Fruit fly (Drosophila melanogaster) whole organism, adult: ENCODE results near the gene CG32982.

Experiments used
- CG11617 ChIP-seq: fragments of 200-800 bp; sonication (Bioruptor generic); optimal IDR thresholded peaks from 2 replicates; lab custom pipeline; 2017; ENCODE audit warnings: mild to moderate bottlenecking, missing biosample characterization, missing genetic modification reagents, missing genetic modification characterization
- CG12768 ChIP-seq: fragments of 200-800 bp; sonication (Bioruptor generic); optimal IDR thresholded peaks from 2 replicates; lab custom pipeline; 2017; ENCODE audit warnings: missing biosample characterization, missing genetic modification characterization, mild to moderate bottlenecking, moderate library complexity, missing genetic modification reagents
- CG14711 ChIP-seq: fragments of 200-800 bp; sonication (Bioruptor generic); optimal IDR thresholded peaks from 2 replicates; lab custom pipeline; 2018; ENCODE audit warnings: missing biosample characterization, mild to moderate bottlenecking, missing genetic modification characterization, moderate library complexity
- CG1620 ChIP-seq: fragments of 200-800 bp; sonication (Bioruptor generic); optimal IDR thresholded peaks from 2 replicates; lab custom pipeline; 2016; ENCODE audit warnings: missing biosample characterization, missing genetic modification characterization
- CG33017 ChIP-seq: fragments of 200-800 bp; sonication (Bioruptor generic); optimal IDR thresholded peaks from 2 replicates; lab custom pipeline; 2018; ENCODE audit warnings: missing biosample characterization, mild to moderate bottlenecking, missing genetic modification characterization, moderate library complexity
- CG5204 ChIP-seq: fragments of 200-800 bp; sonication (Bioruptor generic); optimal IDR thresholded peaks from 2 replicates; lab custom pipeline; 2016; ENCODE audit warnings: missing biosample characterization, missing genetic modification characterization
- CG7045 ChIP-seq: fragments of 200-800 bp; sonication (Bioruptor generic); optimal IDR thresholded peaks from 2 replicates; lab custom pipeline; 2017; ENCODE audit warnings: missing biosample characterization, mild to moderate bottlenecking, missing genetic modification characterization
- CG7101 ChIP-seq: fragments of 200-800 bp; sonication (Bioruptor generic); optimal IDR thresholded peaks from 2 replicates; lab custom pipeline; 2018; ENCODE audit warnings: missing biosample characterization, mild to moderate bottlenecking, missing genetic modification characterization, moderate library complexity
- Clk ChIP-seq: fragments of 200-800 bp; sonication (Bioruptor generic); optimal IDR thresholded peaks from 2 replicates; lab custom pipeline; 2017; ENCODE audit warnings: missing biosample characterization, missing genetic modification characterization
- Crg-1 ChIP-seq: fragments of 200-800 bp; sonication (Bioruptor generic); optimal IDR thresholded peaks from 2 replicates; lab custom pipeline; 2016; ENCODE audit warnings: missing biosample characterization, missing genetic modification characterization
- Hr96 ChIP-seq: fragments of 200-800 bp; sonication (Bioruptor generic); optimal IDR thresholded peaks from 2 replicates; lab custom pipeline; 2016; ENCODE audit warnings: missing biosample characterization, missing genetic modification characterization
- Mnt ChIP-seq: fragments of 200-800 bp; sonication (Bioruptor generic); optimal IDR thresholded peaks from 2 replicates; lab custom pipeline; 2016; ENCODE audit warnings: missing biosample characterization, mild to moderate bottlenecking, missing genetic modification characterization
- bab1 ChIP-seq: fragments of 200-800 bp; sonication (Bioruptor generic); optimal IDR thresholded peaks from 3 replicates; lab custom pipeline; 2019; ENCODE audit warnings: missing biosample characterization, mild to moderate bottlenecking, missing genetic modification characterization, moderate library complexity
- cic ChIP-seq: fragments of 200-800 bp; sonication (Bioruptor generic); optimal IDR thresholded peaks from 2 replicates; lab custom pipeline; 2017; ENCODE audit warnings: missing biosample characterization, mild to moderate bottlenecking, missing genetic modification characterization, moderate library complexity
- cnc ChIP-seq, 2 experiments: fragments of >200 bp; optimal IDR thresholded peaks; 2 replicates each; lab custom pipeline; 2017
- kay ChIP-seq: fragments of 200-800 bp; sonication (Bioruptor generic); peaks from one replicate; lab custom pipeline; 2016; ENCODE audit warnings: missing biosample characterization, missing genetic modification characterization, borderline replicate concordance
- ovo ChIP-seq: fragments of 200-800 bp; sonication (Bioruptor generic); optimal IDR thresholded peaks from 2 replicates; lab custom pipeline; 2016; ENCODE audit warnings: missing biosample characterization, missing genetic modification characterization
- pad ChIP-seq: fragments of 200-800 bp; sonication (Bioruptor generic); optimal IDR thresholded peaks from 3 replicates; lab custom pipeline; 2017; ENCODE audit warnings: missing biosample characterization, missing genetic modification characterization, mild to moderate bottlenecking, moderate library complexity, missing genetic modification reagents
- tj ChIP-seq: fragments of 200-800 bp; sonication (Bioruptor generic); optimal IDR thresholded peaks from 3 replicates; lab custom pipeline; 2017; ENCODE audit warnings: missing biosample characterization, mild to moderate bottlenecking, missing genetic modification characterization, moderate library complexity
- toe ChIP-seq: fragments of 200-800 bp; sonication (Bioruptor generic); optimal IDR thresholded peaks from 2 replicates; lab custom pipeline; 2016; ENCODE audit warnings: missing biosample characterization, missing genetic modification characterization

The CG32982 gene

dm6 chr2L:9111514-9111913 is 14.0 kb upstream of the CG32982 start, which contains the start of gene Or30a:
TSS of gene Or30a (plus strand) at chr2L:9111814.
- TF ChIP-seq Hr96: no peak
- TF ChIP-seq CG33017 (tag; lab: Kevin White, UChicago): no peak
- no peak for TF ChIP-seq cnc (optimal IDR thresholded peaks at IDR 0.05; lab: Kevin White, UChicago)
- TF ChIP-seq kay (GFP tag; lab: Kevin White, UChicago): no peak
- TF ChIP-seq CG11617: no peak
- TF ChIP-seq tj (GFP tag; lab: Kevin White, UChicago): no peak
- TF ChIP-seq Mnt (GFP tag; lab: Kevin White, UChicago): no peak
- no peak for TF ChIP-seq ovo (GFP tag; lab: Kevin White, UChicago)
- TF ChIP-seq CG5204: no peak
- no peak for TF ChIP-seq Crg-1 (GFP tag; lab: Kevin White, UChicago)
- no peak for TF ChIP-seq CG1620 (GFP tag; lab: Kevin White, UChicago)
- TF ChIP-seq bab1: no peak
- no peak for TF ChIP-seq CG14711 (tag; lab: Kevin White, UChicago)
- no peak for TF ChIP-seq cic (GFP tag; lab: Kevin White, UChicago)
- TF ChIP-seq CG7045 (GFP tag; lab: Kevin White, UChicago): no peak
- TF ChIP-seq pad (GFP tag; lab: Kevin White, UChicago): no peak
- no peak for TF ChIP-seq Clk (GFP tag; lab: Kevin White, UChicago)
- TF ChIP-seq toe (GFP tag; lab: Kevin White, UChicago): no peak
- no peak for TF ChIP-seq CG12768 (GFP tag; lab: Kevin White, UChicago)

- TF ChIP-seq pad (GFP tag; lab: Kevin White, UChicago) (no peak), CG11617 (no peak), Clk (GFP tag; lab: Kevin White, UChicago) (no peak), CG7101 (tag; lab: Kevin White, UChicago) (no peak), CG5204 (no peak), cic (GFP tag; lab: Kevin White, UChicago) (no peak), Mnt (GFP tag; lab: Kevin White, UChicago) (no peak), kay (GFP tag; lab: Kevin White, UChicago) (no peak), CG12768 (GFP tag; lab: Kevin White, UChicago) (no peak), Hr96 (no peak), CG14711 (tag; lab: Kevin White, UChicago) (no peak), CG1620 (GFP tag; lab: Kevin White, UChicago) (no peak), tj (GFP tag; lab: Kevin White, UChicago) (no peak), CG33017 (tag; lab: Kevin White, UChicago) (no peak)
Observed at dm6 chr2L:9120475-9121309, 4.8 kb upstream of the CG32982 start.

- TF ChIP-seq CG7101 (tag; lab: Kevin White, UChicago): no peak
Observed at dm6 chr2L:9122371-9122770, 3.2 kb upstream of the CG32982 start.

dm6 chr2L:9123707-9124106 is 1.8 kb upstream of the CG32982 start:
- TF ChIP-seq CG7101 (tag; lab: Kevin White, UChicago): no peak
- no peak for TF ChIP-seq ovo (GFP tag; lab: Kevin White, UChicago)
- no peak for TF ChIP-seq CG12768 (GFP tag; lab: Kevin White, UChicago)
- no peak for TF ChIP-seq bab1
- TF ChIP-seq kay (GFP tag; lab: Kevin White, UChicago): no peak
- no peak for TF ChIP-seq toe (GFP tag; lab: Kevin White, UChicago)
- no peak for TF ChIP-seq Crg-1 (GFP tag; lab: Kevin White, UChicago)
- no peak for TF ChIP-seq Clk (GFP tag; lab: Kevin White, UChicago)
- no peak for TF ChIP-seq cic (GFP tag; lab: Kevin White, UChicago)
- no peak for TF ChIP-seq tj (GFP tag; lab: Kevin White, UChicago)
- no peak for TF ChIP-seq pad (GFP tag; lab: Kevin White, UChicago)
- TF ChIP-seq CG1620 (GFP tag; lab: Kevin White, UChicago): no peak
- TF ChIP-seq CG5204: no peak
- TF ChIP-seq CG33017 (tag; lab: Kevin White, UChicago): no peak
- no peak for TF ChIP-seq Mnt (GFP tag; lab: Kevin White, UChicago)
- no peak for TF ChIP-seq Hr96
- TF ChIP-seq CG7045 (GFP tag; lab: Kevin White, UChicago): no peak
- TF ChIP-seq CG11617: no peak
- TF ChIP-seq cnc (optimal IDR thresholded peaks at IDR 0.05; lab: Kevin White, UChicago): no peak
- no peak for TF ChIP-seq CG14711 (tag; lab: Kevin White, UChicago)

- no peak for TF ChIP-seq CG7101 (tag; lab: Kevin White, UChicago)
- TF ChIP-seq bab1: no peak
- no peak for TF ChIP-seq toe (GFP tag; lab: Kevin White, UChicago)
- no peak for TF ChIP-seq Mnt (GFP tag; lab: Kevin White, UChicago)
- TF ChIP-seq pad (GFP tag; lab: Kevin White, UChicago): no peak
- TF ChIP-seq Clk (GFP tag; lab: Kevin White, UChicago): no peak
Observed at dm6 chr2L:9124448-9124847, 1.1 kb upstream of the CG32982 start.

dm6 chr2L:9127072-9127646 is 1.6 kb downstream of the CG32982 start:
- no peak for TF ChIP-seq tj (GFP tag; lab: Kevin White, UChicago)
- TF ChIP-seq cnc (optimal IDR thresholded peaks at IDR 0.05; lab: Kevin White, UChicago): no peak
- no peak for TF ChIP-seq toe (GFP tag; lab: Kevin White, UChicago)
- no peak for TF ChIP-seq cic (GFP tag; lab: Kevin White, UChicago)
- TF ChIP-seq CG7045 (GFP tag; lab: Kevin White, UChicago): no peak
- no peak for TF ChIP-seq bab1
- no peak for TF ChIP-seq CG14711 (tag; lab: Kevin White, UChicago)
- no peak for TF ChIP-seq pad (GFP tag; lab: Kevin White, UChicago)
- no peak for TF ChIP-seq Hr96
- no peak for TF ChIP-seq Mnt (GFP tag; lab: Kevin White, UChicago)
- no peak for TF ChIP-seq CG12768 (GFP tag; lab: Kevin White, UChicago)
- TF ChIP-seq CG7101 (tag; lab: Kevin White, UChicago): no peak
- no peak for TF ChIP-seq Crg-1 (GFP tag; lab: Kevin White, UChicago)
- no peak for TF ChIP-seq Clk (GFP tag; lab: Kevin White, UChicago)
- no peak for TF ChIP-seq CG1620 (GFP tag; lab: Kevin White, UChicago)
- no peak for TF ChIP-seq CG5204
- no peak for TF ChIP-seq CG33017 (tag; lab: Kevin White, UChicago)
- no peak for TF ChIP-seq CG11617
- TF ChIP-seq ovo (GFP tag; lab: Kevin White, UChicago): no peak
